Worm (Caenorhabditis elegans): ENCODE measurements around the gene F09F9.1.

F09F9.1 gene

ce11 chrX:4151206-4151605, 36.1 kb downstream of the F09F9.1 start:
- TF ChIP-seq fkh-10 (GFP tag; optimal IDR thresholded peaks at IDR 0.05) (no peak), nhr-71 (tag; optimal IDR thresholded peaks at IDR 0.05) (peak; percentile 3), ceh-82 (tag; optimal IDR thresholded peaks at IDR 0.05) (peak in 1 of 3 experiments; percentile 9), lin-14 (GFP tag; optimal IDR thresholded peaks at IDR 0.05) (peak; percentile 21)

ce11 chrX:4153343-4153742, 38.2 kb downstream of the F09F9.1 start, which contains the start of gene nck-1:
TSS of gene nck-1 (minus strand) at chrX:4153443.
- TF ChIP-seq swsn-7 (tag; optimal IDR thresholded peaks at IDR 0.05) (no peak), mef-2 (tag; optimal IDR thresholded peaks at IDR 0.05) (no peak), unc-30 (tag; optimal IDR thresholded peaks at IDR 0.05) (no peak), irx-1 (tag; optimal IDR thresholded peaks at IDR 0.05) (no peak), ztf-4 (tag; optimal IDR thresholded peaks at IDR 0.05) (no peak), blmp-1 (tag; optimal IDR thresholded peaks at IDR 0.05) (peak; percentile 28), lsy-2 (tag; optimal IDR thresholded peaks at IDR 0.05) (no peak), efl-1 (optimal IDR thresholded peaks at IDR 0.05) (no peak), efl-1 (GFP tag; optimal IDR thresholded peaks at IDR 0.05 in 1 of 2) (no peak), ceh-88 (GFP tag; IDR thresholded peaks at IDR 0.05) (no peak), lin-15B (tag; optimal IDR thresholded peaks at IDR 0.05) (no peak), sptf-1 (tag; optimal IDR thresholded peaks at IDR 0.05) (no peak), ceh-90 (tag; optimal IDR thresholded peaks at IDR 0.05) (no peak), nhr-90 (tag; optimal IDR thresholded peaks at IDR 0.05; ENCODE audit: poor library complexity) (no peak), hlh-17 (GFP tag; optimal IDR thresholded peaks at IDR 0.05; ENCODE audit: borderline replicate concordance) (no peak), pqm-1 (tag; optimal IDR thresholded peaks at IDR 0.05) (no peak), Y116A8C.19 (tag; optimal IDR thresholded peaks at IDR 0.05; ENCODE audit: borderline replicate concordance) (no peak), nhr-85 (tag) (peak; percentile 53)

- TF ChIP-seq nhr-71 (tag; optimal IDR thresholded peaks at IDR 0.05) (peak; percentile 11), egl-27 (tag; optimal IDR thresholded peaks at IDR 0.05) (no peak), rnt-1 (tag; optimal IDR thresholded peaks at IDR 0.05) (peak; percentile 25), lin-14 (GFP tag; optimal IDR thresholded peaks at IDR 0.05) (peak; percentile 79), ceh-88 (GFP tag; IDR thresholded peaks at IDR 0.05) (no peak), tbx-2 (tag; optimal IDR thresholded peaks at IDR 0.05) (no peak)
Observed at ce11 chrX:4154784-4155183, 39.7 kb downstream of the F09F9.1 start.

ce11 chrX:4157896-4158295, 42.8 kb downstream of the F09F9.1 start:
- TF ChIP-seq ztf-11 (tag; optimal IDR thresholded peaks at IDR 0.05) (peak in 1 of 2 experiments; percentile 12), fkh-10 (GFP tag; optimal IDR thresholded peaks at IDR 0.05) (no peak), nhr-20 (tag; optimal IDR thresholded peaks at IDR 0.05) (peak; percentile 30), hlh-17 (GFP tag; optimal IDR thresholded peaks at IDR 0.05; ENCODE audit: borderline replicate concordance) (no peak), mef-2 (tag; optimal IDR thresholded peaks at IDR 0.05) (no peak), fos-1 (tag; optimal IDR thresholded peaks at IDR 0.05) (no peak), unc-86 (tag; optimal IDR thresholded peaks at IDR 0.05) (no peak), unc-62 (GFP tag; optimal IDR thresholded peaks at IDR 0.05) (no peak), egl-27 (tag; optimal IDR thresholded peaks at IDR 0.05) (no peak), ceh-90 (tag; optimal IDR thresholded peaks at IDR 0.05) (no peak), nhr-77 (tag; optimal IDR thresholded peaks at IDR 0.05) (no peak), pqm-1 (tag; optimal IDR thresholded peaks at IDR 0.05) (no peak), lir-3 (tag; optimal IDR thresholded peaks at IDR 0.05; ENCODE audit: poor library complexity) (no peak), ztf-4 (tag; optimal IDR thresholded peaks at IDR 0.05) (no peak), skn-1 (tag; optimal IDR thresholded peaks at IDR 0.05) (peak; percentile 22), unc-30 (tag; optimal IDR thresholded peaks at IDR 0.05) (no peak), ets-5 (GFP tag; IDR thresholded peaks at IDR 0.05) (no peak), mdl-1 (tag; optimal IDR thresholded peaks at IDR 0.05) (peak in 1 of 2 experiments; percentile 22), xbp-1 (tag; optimal IDR thresholded peaks at IDR 0.05) (no peak), isw-1 (GFP tag; IDR thresholded peaks at IDR 0.05) (no peak), pax-3 (tag; optimal IDR thresholded peaks at IDR 0.05) (no peak), jun-1 (tag; optimal IDR thresholded peaks at IDR 0.05) (no peak), unc-98 (GFP tag; IDR thresholded peaks at IDR 0.05) (no peak), nhr-71 (tag; optimal IDR thresholded peaks at IDR 0.05) (peak; percentile 58), nhr-11 (tag; optimal IDR thresholded peaks at IDR 0.05) (no peak), fkh-8 (tag; optimal IDR thresholded peaks at IDR 0.05) (no peak), egl-13 (tag; optimal IDR thresholded peaks at IDR 0.05) (peak; percentile 64), C04F5.9 (tag; optimal IDR thresholded peaks at IDR 0.05) (no peak), irx-1 (tag; optimal IDR thresholded peaks at IDR 0.05) (no peak), lin-39 (tag; optimal IDR thresholded peaks at IDR 0.05) (no peak), sptf-1 (tag; optimal IDR thresholded peaks at IDR 0.05) (no peak), mep-1 (tag; optimal IDR thresholded peaks at IDR 0.05) (peak; percentile 20), sox-4 (tag; optimal IDR thresholded peaks at IDR 0.05) (no peak)

Data from whole organism, L1 larva.